Worm (Caenorhabditis elegans) whole organism, mixed stage, embryonic: ENCODE measurements around the gene sru-36.

Experiments used
- bed-3 ChIP-seq: fragments of 200-800 bp; sonication (Bioruptor generic); optimal IDR thresholded peaks from 3 replicates; lab custom pipeline; 2018; ENCODE audit warnings: mild to moderate bottlenecking, missing genetic modification characterization, moderate library complexity, missing compliant biosample characterization
- ceh-83 ChIP-seq: fragments of 200-800 bp; sonication (Bioruptor generic); optimal IDR thresholded peaks from 2 replicates; lab custom pipeline; 2018; ENCODE audit warnings: mild to moderate bottlenecking, missing genetic modification characterization, missing compliant biosample characterization
- lin-13 ChIP-seq: fragments of 150-350 bp; optimal IDR thresholded peaks from 2 replicates; lab custom pipeline; 2014; ENCODE audit warnings: missing biosample characterization, missing genetic modification characterization
- lsy-2 ChIP-seq: fragments of 150-350 bp; optimal IDR thresholded peaks from 2 replicates; lab custom pipeline; 2014; ENCODE audit warnings: missing biosample characterization, missing genetic modification characterization
- mep-1 ChIP-seq: fragments of 150-350 bp; optimal IDR thresholded peaks from 2 replicates; lab custom pipeline; 2017; ENCODE audit warnings: missing biosample characterization, missing genetic modification reagents, missing genetic modification characterization, inconsistent platforms
- nhr-237 ChIP-seq: fragments of 150-350 bp; optimal IDR thresholded peaks from 2 replicates; lab custom pipeline; 2014; ENCODE audit warnings: missing biosample characterization, missing genetic modification characterization
- nhr-28 ChIP-seq: fragments of 150-350 bp; optimal IDR thresholded peaks from 2 replicates; lab custom pipeline; 2014; ENCODE audit warnings: missing biosample characterization, missing genetic modification characterization
- snpc-4 ChIP-seq: fragments of 150-350 bp; optimal IDR thresholded peaks from 2 replicates; lab custom pipeline; 2014; ENCODE audit warnings: missing biosample characterization, missing genetic modification characterization
- sptf-1 ChIP-seq: sonication (generic microtip); optimal IDR thresholded peaks from 2 replicates; lab custom pipeline; 2017; ENCODE audit warnings: mild to moderate bottlenecking, missing genetic modification characterization, moderate library complexity, missing compliant biosample characterization
- unc-39 ChIP-seq: fragments of 150-350 bp; optimal IDR thresholded peaks from 2 replicates; lab custom pipeline; 2014; ENCODE audit warnings: missing biosample characterization, missing genetic modification characterization
- unc-62 ChIP-seq: fragments of 150-350 bp; optimal IDR thresholded peaks from 2 replicates; lab custom pipeline; 2014; ENCODE audit warnings: missing biosample characterization, missing genetic modification reagents, missing genetic modification characterization
- ztf-11 ChIP-seq: fragments of 150-350 bp; optimal IDR thresholded peaks from 2 replicates; lab custom pipeline; 2014; ENCODE audit warnings: missing biosample characterization, missing genetic modification characterization

DNA sequence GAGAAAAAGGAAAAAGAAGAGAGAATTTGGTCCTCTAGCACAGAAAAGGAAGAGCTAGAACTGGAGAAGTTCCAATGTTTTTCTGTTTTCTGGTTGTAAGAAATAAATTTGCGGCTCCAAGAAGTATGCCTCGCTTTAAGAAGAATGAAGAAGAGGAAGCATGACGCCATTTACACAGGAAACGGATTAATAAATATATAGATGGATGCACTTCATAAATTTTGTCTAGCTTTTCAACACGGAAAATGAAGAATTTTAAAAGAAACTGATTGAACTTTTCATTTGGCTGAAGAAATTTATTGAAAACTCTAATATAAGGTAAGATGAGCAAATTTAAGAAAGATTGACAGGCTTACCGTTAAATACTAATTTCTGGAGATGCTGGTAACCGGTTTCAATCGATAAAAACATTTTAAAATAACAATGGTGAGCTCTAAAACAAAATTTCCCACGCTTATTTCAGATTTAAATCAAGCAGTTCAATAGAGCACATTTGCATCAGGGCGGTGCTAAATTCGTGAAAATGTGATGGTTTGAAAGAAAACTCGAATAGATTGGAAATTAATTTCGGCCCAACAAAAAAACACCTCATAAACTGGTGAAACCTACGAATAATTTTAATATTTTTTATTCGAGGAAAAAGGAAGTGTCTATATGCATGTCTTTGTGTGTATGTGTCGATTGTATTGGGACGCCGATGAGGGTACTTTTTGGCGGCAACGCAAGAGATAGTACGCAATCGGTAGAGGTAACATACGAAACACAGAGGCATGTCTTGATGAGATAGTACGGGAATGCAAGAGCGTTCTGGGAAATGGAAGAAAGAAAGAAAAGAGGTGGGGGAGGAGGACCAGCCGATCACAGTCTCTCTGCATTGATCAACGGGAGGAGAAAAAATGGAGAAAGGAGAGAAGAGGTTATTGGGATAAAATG is 14.7 kb downstream of the sru-36 start:
- TF ChIP-seq lsy-2 (tag; lab: Kevin White, UChicago) (peak; percentile 19), ztf-11 (no peak), bed-3 (no peak), lin-13 (tag; lab: Kevin White, UChicago) (no peak), nhr-237 (tag; lab: Kevin White, UChicago) (no peak), nhr-28 (tag; lab: Kevin White, UChicago) (no peak), ceh-83 (no peak), mep-1 (tag; lab: Kevin White, UChicago) (peak; percentile 2), sptf-1 (no peak), snpc-4 (tag; lab: Kevin White, UChicago) (no peak), unc-62 (GFP tag; lab: Kevin White, UChicago) (no peak), unc-39 (tag; lab: Kevin White, UChicago) (no peak)
